Fruit fly (Drosophila melanogaster): ENCODE results near the gene CG12236.

CG12236 gene

DNA sequence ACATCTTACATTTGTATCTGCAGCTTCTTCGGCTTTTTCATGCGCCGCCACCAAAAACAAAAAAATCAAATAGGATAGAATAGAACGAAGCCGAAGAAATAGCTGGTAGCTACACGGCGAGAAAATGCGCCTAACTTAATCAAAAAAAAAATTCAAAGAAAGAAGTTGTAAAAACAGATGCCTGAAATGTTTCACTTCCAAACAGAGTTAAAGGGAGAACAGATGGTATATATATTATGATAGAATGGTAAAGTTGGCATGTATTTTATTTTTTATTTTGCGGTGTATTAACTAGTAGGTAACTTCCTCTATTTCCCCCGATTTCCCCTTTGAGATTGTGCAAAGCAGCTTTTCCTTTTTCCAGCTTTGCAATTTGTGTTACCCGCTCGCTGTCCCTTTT is 16.4 kb downstream of the CG12236 start (continued):
- no peak for TF ChIP-seq CG17912 (GFP tag; optimal IDR thresholded peaks at IDR 0.05)
- no peak for TF ChIP-seq CG18476 (GFP tag; optimal IDR thresholded peaks at IDR 0.05)
- TF ChIP-seq HHEX (GFP tag; optimal IDR thresholded peaks at IDR 0.05), result no peak
- TF ChIP-seq twi (tag; optimal IDR thresholded peaks at IDR 0.05), result no peak
- no peak for TF ChIP-seq prd (optimal IDR thresholded peaks at IDR 0.05)
- peak; percentile 50; the same call in 1 of the 3 replicates for TF ChIP-seq prd (GFP tag; IDR thresholded peaks at IDR 0.05)
- no peak for TF ChIP-seq scrt (GFP tag; optimal IDR thresholded peaks at IDR 0.05)
- TF ChIP-seq Ada2b (GFP tag; IDR thresholded peaks at IDR 0.05), result peak; percentile 46; the same call in 1 of the 2 replicates
- TF ChIP-seq CG11723 (GFP tag; optimal IDR thresholded peaks at IDR 0.05), result no peak
- TF ChIP-seq CG9727 (GFP tag; optimal IDR thresholded peaks at IDR 0.05), result peak; percentile 18
- 0 out of 3 replicates have a peak, but pooled peaks have one; percentile 29 for TF ChIP-seq dysf (GFP tag; IDR thresholded peaks at IDR 0.05)
- no peak for TF ChIP-seq gt (GFP tag; IDR thresholded peaks at IDR 0.05)
- TF ChIP-seq ERR (GFP tag; optimal IDR thresholded peaks at IDR 0.05), result no peak
- peak; percentile 21 for TF ChIP-seq CG8388 (GFP tag; optimal IDR thresholded peaks at IDR 0.05)
- TF ChIP-seq Hmr (GFP tag; optimal IDR thresholded peaks at IDR 0.05), result peak; percentile 2
- TF ChIP-seq CG15696 (tag; optimal IDR thresholded peaks at IDR 0.05), result no peak
- no peak for TF ChIP-seq crc (GFP tag; optimal IDR thresholded peaks at IDR 0.05)
- TF ChIP-seq lab (GFP tag; optimal IDR thresholded peaks at IDR 0.05), result peak; percentile 29
- peak; percentile 6 for TF ChIP-seq CG10267 (tag; optimal IDR thresholded peaks at IDR 0.05)
- TF ChIP-seq CG10209 (GFP tag; optimal IDR thresholded peaks at IDR 0.05), result peak; percentile 21
- TF ChIP-seq CG6254 (GFP tag; optimal IDR thresholded peaks at IDR 0.05), result no peak
- TF ChIP-seq pb (GFP tag; optimal IDR thresholded peaks at IDR 0.05), result no peak
- TF ChIP-seq Xrp1 (GFP tag; IDR thresholded peaks at IDR 0.05), result peak; percentile 58
- TF ChIP-seq Dbx (GFP tag; IDR thresholded peaks at IDR 0.05), result no peak
- TF ChIP-seq CG10147 (GFP tag; optimal IDR thresholded peaks at IDR 0.05), result peak; percentile 11
- no peak for TF ChIP-seq CG15073 (GFP tag; optimal IDR thresholded peaks at IDR 0.05)
- no peak for TF ChIP-seq bowl (GFP tag; IDR thresholded peaks at IDR 0.05)
- TF ChIP-seq ATbp (GFP tag; optimal IDR thresholded peaks at IDR 0.05), result peak; percentile 34
- TF ChIP-seq Gsc (GFP tag; IDR thresholded peaks at IDR 0.05), result no peak
- no peak for TF ChIP-seq peb (GFP tag; IDR thresholded peaks at IDR 0.05)
- no peak for TF ChIP-seq Spps (tag; optimal IDR thresholded peaks at IDR 0.05)
- no peak for TF ChIP-seq NC2α (GFP tag; optimal IDR thresholded peaks at IDR 0.05)
- TF ChIP-seq H15 (GFP tag; IDR thresholded peaks at IDR 0.05), result no peak
- TF ChIP-seq bbx (GFP tag; IDR thresholded peaks at IDR 0.05; ENCODE audit: partially characterized antibody), result no peak
- peak; percentile 2 for TF ChIP-seq CG8924 (tag; optimal IDR thresholded peaks at IDR 0.05)
- no peak for TF ChIP-seq CG1647 (GFP tag; optimal IDR thresholded peaks at IDR 0.05)
- no peak for TF ChIP-seq CG8944 (GFP tag; optimal IDR thresholded peaks at IDR 0.05)
- TF ChIP-seq pnt (GFP tag; optimal IDR thresholded peaks at IDR 0.05), result no peak
- no peak for TF ChIP-seq trh (GFP tag; optimal IDR thresholded peaks at IDR 0.05)
- peak; percentile 16 for TF ChIP-seq CG17385 (GFP tag; optimal IDR thresholded peaks at IDR 0.05)
- TF ChIP-seq CG9437 (GFP tag; optimal IDR thresholded peaks at IDR 0.05), result no peak
- no peak for TF ChIP-seq CG10321 (GFP tag; IDR thresholded peaks at IDR 0.05)
- no peak for TF ChIP-seq insv (GFP tag; optimal IDR thresholded peaks at IDR 0.05)
- TF ChIP-seq CG2199 (GFP tag; IDR thresholded peaks at IDR 0.05), result no peak
- no peak for TF ChIP-seq az2 (GFP tag; optimal IDR thresholded peaks at IDR 0.05)
- TF ChIP-seq aop (GFP tag; IDR thresholded peaks at IDR 0.05), result no peak
- TF ChIP-seq Stat92E (GFP tag; optimal IDR thresholded peaks at IDR 0.05), result no peak
- TF ChIP-seq CG17359 (tag; optimal IDR thresholded peaks at IDR 0.05), result peak; percentile 43
- TF ChIP-seq CG8281 (tag; optimal IDR thresholded peaks at IDR 0.05), result no peak
- peak; percentile 18 for TF ChIP-seq CG2712 (tag; optimal IDR thresholded peaks at IDR 0.05)
- peak; percentile 2 for TF ChIP-seq gsb-n (tag; optimal IDR thresholded peaks at IDR 0.05)

Measured in whole organism, embryonic.